Fruit fly (Drosophila melanogaster) whole organism, adult: ENCODE measurements around the gene CG43074.

ENCODE experiments used
- CG14711 ChIP-seq: fragments of 200-800 bp; sonication (Bioruptor generic); optimal IDR thresholded peaks from 2 replicates; lab custom pipeline; 2018; ENCODE audit warnings: missing biosample characterization, mild to moderate bottlenecking, missing genetic modification characterization, moderate library complexity
- Crg-1 ChIP-seq: fragments of 200-800 bp; sonication (Bioruptor generic); optimal IDR thresholded peaks from 2 replicates; lab custom pipeline; 2016; ENCODE audit warnings: missing biosample characterization, missing genetic modification characterization

- TF ChIP-seq Crg-1 (no peak), CG14711 (tag; lab: Kevin White, UChicago) (no peak)
These were observed 34.0 kb downstream of the CG43074 start for dm6 chr3L:3450410-3450809.
